Worm (Caenorhabditis elegans): ENCODE results near the gene dna-2.

DNA sequence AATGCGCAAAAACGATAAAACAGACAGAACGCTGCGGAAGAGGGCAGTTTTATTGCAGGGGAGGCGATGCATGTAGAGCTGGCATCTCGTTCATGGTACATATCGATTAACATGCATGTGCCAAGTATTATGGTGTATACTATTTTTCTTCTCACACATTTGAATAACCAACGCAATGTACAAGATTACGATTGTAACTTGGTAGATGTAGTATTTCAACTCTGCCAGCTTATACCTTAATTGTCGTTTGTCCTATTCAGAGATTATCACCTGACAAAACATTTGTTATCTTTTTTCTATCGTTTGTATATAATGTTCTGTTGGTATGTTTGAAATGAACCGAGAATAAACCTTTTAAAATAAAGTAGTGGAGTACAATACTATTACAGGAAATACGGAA is 51.7 kb downstream of the dna-2 start, which contains the start of gene pes-5:
- TF ChIP-seq cog-1 (tag; optimal IDR thresholded peaks at IDR 0.05) (no peak), med-1 (GFP tag; optimal IDR thresholded peaks at IDR 0.05; ENCODE audit: insufficient read depth) (no peak), flt-1 (GFP tag; IDR thresholded peaks at IDR 0.05) (no peak), tab-1 (GFP tag; IDR thresholded peaks at IDR 0.05) (no peak), klf-2 (GFP tag; conservative IDR thresholded peaks at IDR 0.05) (no peak), T22C8.4 (GFP tag; IDR thresholded peaks at IDR 0.05) (no peak), ztf-29 (GFP tag; IDR thresholded peaks at IDR 0.05) (no peak), ref-1 (GFP tag; conservative IDR thresholded peaks at IDR 0.05) (no peak), ztf-23 (GFP tag; IDR thresholded peaks at IDR 0.05) (no peak)
